Worm (Caenorhabditis elegans): ENCODE results near the gene T09F5.20.
"Not testable (repeated sequence)": the region's sequence is repeated elsewhere in the genome, so short reads cannot be mapped to it uniquely, and the experiment has no call there.

DNA sequence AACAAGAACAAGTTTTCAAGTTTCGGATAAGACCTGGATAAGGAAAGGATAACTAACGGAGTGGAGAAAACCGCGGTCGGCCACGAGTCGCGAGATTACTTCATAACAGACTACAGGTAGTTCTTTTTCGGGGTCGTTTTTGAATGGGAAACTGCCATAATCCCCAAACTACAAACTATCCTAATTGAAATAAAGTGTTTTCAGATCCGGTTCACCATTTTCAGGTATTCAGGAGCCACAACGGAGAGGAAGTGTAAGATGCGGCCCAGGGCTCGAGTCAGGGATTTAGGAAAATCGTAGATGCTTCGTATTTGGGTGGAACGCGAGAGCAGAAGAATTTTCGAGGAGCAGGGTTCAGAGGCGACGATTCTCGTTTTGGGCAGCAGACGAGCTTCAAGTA is 31.7 kb downstream of the T09F5.20 start, which contains the start of gene T01G5.8:
- TF ChIP-seq skn-1 (tag; optimal IDR thresholded peaks at IDR 0.05); unc-62 (GFP tag; optimal IDR thresholded peaks at IDR 0.05); nhr-23 (tag; optimal IDR thresholded peaks at IDR 0.05); ceh-82 (tag; optimal IDR thresholded peaks at IDR 0.05); nhr-11 (tag; optimal IDR thresholded peaks at IDR 0.05); nhr-12 (tag; optimal IDR thresholded peaks at IDR 0.05); egl-27 (tag; optimal IDR thresholded peaks at IDR 0.05); nhr-25 (tag; optimal IDR thresholded peaks at IDR 0.05): not testable (repeated sequence)

Data from whole organism, L2 larva.